Worm (Caenorhabditis elegans) whole organism, L4 larva: ENCODE results near the gene rpl-36.A.

ENCODE experiments used
- F37D6.2 ChIP-seq: sonication (generic microtip); optimal IDR thresholded peaks from 2 replicates; lab custom pipeline; 2016; ENCODE audit warnings: mild to moderate bottlenecking, missing genetic modification characterization, missing compliant biosample characterization
- T26A8.4 ChIP-seq: fragments of 200-800 bp; sonication (Bioruptor generic); IDR thresholded peaks from 2 replicates; pipeline ENCODE4 v1.3.6; 2022; ENCODE audit warnings: missing genetic modification characterization, missing compliant biosample characterization
- ceh-32 ChIP-seq: sonication (generic microtip); optimal IDR thresholded peaks from 2 replicates; lab custom pipeline; 2016; ENCODE audit warnings: mild to moderate bottlenecking, missing genetic modification characterization, missing compliant biosample characterization; ENCODE audit not compliant: poor library complexity
- fkh-10 ChIP-seq: fragments of 150-350 bp; optimal IDR thresholded peaks from 2 replicates; lab custom pipeline; 2014; ENCODE audit warnings: missing biosample characterization, missing genetic modification reagents, missing genetic modification characterization
- jun-1 ChIP-seq: fragments of 150-350 bp; optimal IDR thresholded peaks from 2 replicates; lab custom pipeline; 2014; ENCODE audit warnings: missing biosample characterization, missing genetic modification reagents, missing genetic modification characterization
- nhr-41 ChIP-seq: fragments of 200-800 bp; sonication (Bioruptor generic); IDR thresholded peaks from 2 replicates; pipeline ENCODE4 v1.3.6; 2022; ENCODE audit warnings: missing genetic modification reagents, missing genetic modification characterization, missing compliant biosample characterization
- nhr-76 ChIP-seq: fragments of 150-350 bp; optimal IDR thresholded peaks from 2 replicates; lab custom pipeline; 2014; ENCODE audit warnings: missing biosample characterization, missing genetic modification characterization
- pha-4 ChIP-seq, 2 experiments: fragments of 150-350 bp in 1 of 2; fragments of 200-800 bp in 1 of 2; sonication (Bioruptor generic) in 1 of 2; IDR thresholded peaks in 1 of 2; optimal IDR thresholded peaks in 1 of 2; 2 replicates each; pipeline versions ENCODE4 v1.3.6 to Lab custom; 2014 to 2022; ENCODE audit warnings: missing genetic modification characterization in 2 of 2, missing genetic modification reagents in 2 of 2, missing biosample characterization in 1 of 2, missing compliant biosample characterization in 1 of 2
- snpc-1.2 ChIP-seq: fragments of 200-800 bp; sonication (Bioruptor generic); IDR thresholded peaks from 2 replicates; pipeline ENCODE4 v1.3.6; 2022; ENCODE audit warnings: missing genetic modification reagents, missing genetic modification characterization, missing compliant biosample characterization

- TF ChIP-seq jun-1: no peak
- no peak for TF ChIP-seq F37D6.2 (tag; lab: Kevin White, UChicago)
- no peak for TF ChIP-seq nhr-76
- no peak for TF ChIP-seq snpc-1.2 (GFP tag; lab: Robert Waterston, UW)
- TF ChIP-seq fkh-10: no peak
- TF ChIP-seq nhr-41 (GFP tag; lab: Robert Waterston, UW): no peak
- no peak for TF ChIP-seq T26A8.4 (GFP tag; lab: Robert Waterston, UW)
- TF ChIP-seq ceh-32: no peak
- TF ChIP-seq pha-4 (GFP tag; IDR thresholded peaks at IDR 0.05; lab: Robert Waterston, UW): no peak
- no peak for TF ChIP-seq pha-4 (tag; optimal IDR thresholded peaks at IDR 0.05; lab: Kevin White, UChicago)
These were observed 24.4 kb downstream of the rpl-36.A start for ce11 chrII:11072565-11072964.
